Fruit fly (Drosophila melanogaster) whole organism, embryonic: ENCODE data around the gene CatB.

Experiments
- Asciz ChIP-seq: fragments of 200-800 bp; sonication (Bioruptor generic); optimal IDR thresholded peaks from 2 replicates; lab custom pipeline; 2017; ENCODE audit warnings: missing biosample characterization, mild to moderate bottlenecking, missing genetic modification characterization, missing genetic modification reagents
- BEAF-32 ChIP-seq: fragments of 200-800 bp; sonication (Bioruptor generic); optimal IDR thresholded peaks from 3 replicates; lab custom pipeline; 2017; ENCODE audit warnings: missing biosample characterization, missing genetic modification characterization, mild to moderate bottlenecking, moderate library complexity, missing genetic modification reagents
- Bgb ChIP-seq: fragments of 200-800 bp; sonication (Bioruptor generic); IDR thresholded peaks from 2 replicates; pipeline ENCODE4 v1.3.6; 2022; ENCODE audit warnings: missing biosample characterization, missing genetic modification characterization; ENCODE audit not compliant: partially characterized antibody
- CG11085 ChIP-seq: fragments of 200-800 bp; sonication (Bioruptor generic); IDR thresholded peaks from 2 replicates; pipeline ENCODE4 v1.3.6; 2022; ENCODE audit warnings: missing biosample characterization, missing genetic modification characterization
- CG11398 ChIP-seq: fragments of 200-800 bp; sonication (Bioruptor generic); optimal IDR thresholded peaks from 2 replicates; lab custom pipeline; 2016; ENCODE audit warnings: missing biosample characterization, missing genetic modification characterization
- CG11695 ChIP-seq: fragments of 200-800 bp; sonication (Bioruptor generic); IDR thresholded peaks from 3 replicates; pipeline ENCODE4 v1.3.6; 2022; ENCODE audit warnings: missing biosample characterization, missing genetic modification characterization
- CG12299 ChIP-seq: fragments of 200-800 bp; sonication (Bioruptor generic); optimal IDR thresholded peaks from 2 replicates; lab custom pipeline; 2018; ENCODE audit warnings: missing biosample characterization, mild to moderate bottlenecking, missing genetic modification characterization
- CG12942 ChIP-seq: fragments of 200-800 bp; sonication (Bioruptor generic); optimal IDR thresholded peaks from 3 replicates; lab custom pipeline; 2016; ENCODE audit warnings: missing biosample characterization, missing genetic modification characterization
- CG1529 ChIP-seq: fragments of 200-800 bp; sonication (Bioruptor generic); optimal IDR thresholded peaks from 3 replicates; lab custom pipeline; 2018; ENCODE audit warnings: missing biosample characterization, missing genetic modification characterization
- CG15514 ChIP-seq: fragments of 200-800 bp; sonication (Bioruptor generic); optimal IDR thresholded peaks from 3 replicates; lab custom pipeline; 2017; ENCODE audit warnings: missing biosample characterization, missing genetic modification characterization, mild to moderate bottlenecking, moderate library complexity, missing genetic modification reagents
- CG17829 ChIP-seq: fragments of 200-800 bp; optimal IDR thresholded peaks from 2 replicates; lab custom pipeline; 2019; ENCODE audit warnings: missing biosample characterization, mild to moderate bottlenecking, missing genetic modification characterization, moderate library complexity
- CG18262 ChIP-seq: fragments of 200-800 bp; optimal IDR thresholded peaks from 3 replicates; lab custom pipeline; 2019; ENCODE audit warnings: missing biosample characterization, mild to moderate bottlenecking, missing genetic modification characterization, moderate library complexity
- CG2889 ChIP-seq: fragments of 200-800 bp; sonication (Bioruptor generic); IDR thresholded peaks from 3 replicates; pipeline ENCODE4 v1.3.6; 2022; ENCODE audit warnings: missing biosample characterization, missing genetic modification characterization
- CG31365 ChIP-seq: fragments of 200-800 bp; sonication (Bioruptor generic); optimal IDR thresholded peaks from 2 replicates; lab custom pipeline; 2018; ENCODE audit warnings: missing biosample characterization, mild to moderate bottlenecking, missing genetic modification characterization
- CG8765 ChIP-seq: fragments of 200-800 bp; sonication (Bioruptor generic); IDR thresholded peaks from 2 replicates; pipeline ENCODE4 v1.3.6; 2022; ENCODE audit warnings: missing biosample characterization, missing genetic modification characterization
- CG9727 ChIP-seq: fragments of 200-800 bp; sonication (Bioruptor generic); optimal IDR thresholded peaks from 3 replicates; lab custom pipeline; 2017; ENCODE audit warnings: missing biosample characterization, mild to moderate bottlenecking, missing genetic modification characterization
- Chrac-16 ChIP-seq: fragments of 200-800 bp; sonication (Bioruptor generic); optimal IDR thresholded peaks from 3 replicates; lab custom pipeline; 2016; ENCODE audit warnings: missing biosample characterization, missing genetic modification characterization
- GATAe ChIP-seq: fragments of 200-800 bp; sonication (Bioruptor generic); conservative IDR thresholded peaks from 2 replicates; pipeline ENCODE4 v1.3.6; 2022; ENCODE audit warnings: missing biosample characterization, missing genetic modification characterization
- MTF-1 ChIP-seq: fragments of 200-800 bp; sonication (Bioruptor generic); optimal IDR thresholded peaks from 2 replicates; lab custom pipeline; 2018; ENCODE audit warnings: missing biosample characterization, mild to moderate bottlenecking, missing genetic modification characterization, borderline replicate concordance
- NC2α ChIP-seq: fragments of 200-800 bp; sonication (Bioruptor generic); optimal IDR thresholded peaks from 2 replicates; lab custom pipeline; 2016; ENCODE audit warnings: missing biosample characterization, missing genetic modification characterization
- Ptx1 ChIP-seq: fragments of 200-800 bp; sonication (Bioruptor generic); IDR thresholded peaks from 2 replicates; pipeline ENCODE4 v1.3.6; 2022; ENCODE audit warnings: missing biosample characterization, missing genetic modification characterization
- Side ChIP-seq: fragments of 200-800 bp; sonication (Bioruptor generic); optimal IDR thresholded peaks from 2 replicates; lab custom pipeline; 2016; ENCODE audit warnings: missing biosample characterization, missing genetic modification characterization
- Sox102F ChIP-seq: fragments of 200-800 bp; sonication (Bioruptor generic); optimal IDR thresholded peaks from 2 replicates; lab custom pipeline; 2018; ENCODE audit warnings: missing biosample characterization, mild to moderate bottlenecking, missing genetic modification characterization, moderate library complexity
- Sry-β ChIP-seq: fragments of 200-800 bp; sonication (Bioruptor generic); optimal IDR thresholded peaks from 2 replicates; lab custom pipeline; 2018; ENCODE audit warnings: missing biosample characterization, mild to moderate bottlenecking, missing genetic modification characterization, moderate library complexity
- Xbp1 ChIP-seq: fragments of 200-800 bp; sonication (Bioruptor generic); optimal IDR thresholded peaks from 3 replicates; lab custom pipeline; 2016; ENCODE audit warnings: missing biosample characterization, mild to moderate bottlenecking, missing genetic modification characterization
- ab ChIP-seq: fragments of 200-800 bp; sonication (Bioruptor generic); optimal IDR thresholded peaks from 2 replicates; lab custom pipeline; 2016; ENCODE audit warnings: missing biosample characterization, missing genetic modification characterization
- ase ChIP-seq: fragments of 200-800 bp; sonication (Bioruptor generic); IDR thresholded peaks from 3 replicates; pipeline ENCODE4 v1.3.6; 2022; ENCODE audit warnings: missing biosample characterization, missing genetic modification characterization
- ato ChIP-seq: fragments of 200-800 bp; sonication (Bioruptor generic); IDR thresholded peaks from 2 replicates; pipeline ENCODE4 v1.3.6; 2022; ENCODE audit warnings: missing biosample characterization, missing genetic modification characterization; ENCODE audit not compliant: partially characterized antibody
- btn ChIP-seq: fragments of 200-800 bp; sonication (Bioruptor generic); optimal IDR thresholded peaks from 2 replicates; lab custom pipeline; 2016; ENCODE audit warnings: missing biosample characterization, missing genetic modification characterization
- corto ChIP-seq: fragments of 200-800 bp; sonication (Bioruptor generic); optimal IDR thresholded peaks from 2 replicates; lab custom pipeline; 2016; ENCODE audit warnings: missing biosample characterization, mild to moderate bottlenecking, missing genetic modification characterization, moderate library complexity
- crol ChIP-seq: fragments of 200-800 bp; sonication (Bioruptor generic); IDR thresholded peaks from 2 replicates; pipeline ENCODE4 v1.3.6; 2022; ENCODE audit warnings: missing biosample characterization, missing genetic modification characterization
- eyg ChIP-seq: fragments of 200-800 bp; sonication (Bioruptor generic); optimal IDR thresholded peaks from 3 replicates; lab custom pipeline; 2016; ENCODE audit warnings: missing biosample characterization, missing genetic modification characterization
- fd96Cb ChIP-seq: fragments of 200-800 bp; sonication (Bioruptor generic); optimal IDR thresholded peaks from 2 replicates; lab custom pipeline; 2018; ENCODE audit warnings: missing biosample characterization, mild to moderate bottlenecking, missing genetic modification characterization, moderate library complexity
- gro ChIP-seq: fragments of 200-800 bp; sonication (Bioruptor generic); optimal IDR thresholded peaks from 2 replicates; lab custom pipeline; 2016; ENCODE audit warnings: missing biosample characterization, missing genetic modification characterization
- ham ChIP-seq: fragments of 200-800 bp; sonication (Bioruptor generic); IDR thresholded peaks from 2 replicates; pipeline ENCODE4 v1.3.6; 2022; ENCODE audit warnings: missing biosample characterization, missing genetic modification characterization
- lmd ChIP-seq: fragments of 200-800 bp; sonication (Bioruptor generic); IDR thresholded peaks from 2 replicates; pipeline ENCODE4 v1.3.6; 2022; ENCODE audit warnings: missing biosample characterization, missing genetic modification characterization
- nmo ChIP-seq: fragments of 200-800 bp; sonication (Bioruptor generic); optimal IDR thresholded peaks from 2 replicates; lab custom pipeline; 2018; ENCODE audit warnings: missing biosample characterization, mild to moderate bottlenecking, missing genetic modification characterization, moderate library complexity
- nom ChIP-seq: fragments of 200-800 bp; sonication (Bioruptor generic); optimal IDR thresholded peaks from 2 replicates; lab custom pipeline; 2017; ENCODE audit warnings: missing biosample characterization, missing genetic modification characterization, mild to moderate bottlenecking, moderate library complexity, missing genetic modification reagents
- pan ChIP-seq, 4 experiments: fragments of >200 bp in 3 of 4; fragments of 200-800 bp in 1 of 4; sonication (Bioruptor generic) in 1 of 4; optimal IDR thresholded peaks in 3 of 4; IDR thresholded peaks in 1 of 4; 2 replicates each; pipeline versions ENCODE4 v1.3.6 to Lab custom; 2017 to 2022; ENCODE audit warnings: missing biosample characterization in 2 of 4, missing genetic modification characterization in 2 of 4, mixed read lengths in 1 of 4
- phol ChIP-seq: fragments of 200-800 bp; sonication (Bioruptor generic); optimal IDR thresholded peaks from 3 replicates; lab custom pipeline; 2018; ENCODE audit warnings: missing biosample characterization, mild to moderate bottlenecking, missing genetic modification characterization, moderate library complexity
- pum ChIP-seq: fragments of 200-800 bp; sonication (Bioruptor generic); optimal IDR thresholded peaks from 2 replicates; lab custom pipeline; 2016; ENCODE audit warnings: missing biosample characterization, missing genetic modification characterization
- sc ChIP-seq, 3 experiments: fragments of >200 bp in 2 of 3; fragments of 200-800 bp in 1 of 3; sonication (Bioruptor generic) in 1 of 3; optimal IDR thresholded peaks; 2 replicates in 2 of 3; 3 replicates in 1 of 3; lab custom pipeline; 2017; ENCODE audit warnings: mild to moderate bottlenecking in 1 of 3, missing biosample characterization in 1 of 3, missing genetic modification characterization in 1 of 3, missing genetic modification reagents in 1 of 3
- sd ChIP-seq: fragments of 200-800 bp; sonication (Bioruptor generic); optimal IDR thresholded peaks from 3 replicates; lab custom pipeline; 2018; ENCODE audit warnings: missing biosample characterization, mild to moderate bottlenecking, missing genetic modification characterization, moderate library complexity
- sna ChIP-seq: fragments of 200-800 bp; sonication (Bioruptor generic); IDR thresholded peaks from 2 replicates; pipeline ENCODE4 v1.3.6; 2022; ENCODE audit warnings: missing biosample characterization, missing genetic modification characterization; ENCODE audit not compliant: partially characterized antibody
- ssp ChIP-seq: fragments of 200-800 bp; sonication (Bioruptor generic); IDR thresholded peaks from 2 replicates; pipeline ENCODE4 v1.3.6; 2022; ENCODE audit warnings: missing biosample characterization, missing genetic modification characterization
- twi ChIP-seq: fragments of 200-800 bp; optimal IDR thresholded peaks from 2 replicates; lab custom pipeline; 2019; ENCODE audit warnings: missing biosample characterization, mild to moderate bottlenecking, missing genetic modification characterization, moderate library complexity
- usp ChIP-seq: fragments of >200 bp; optimal IDR thresholded peaks from 2 replicates; lab custom pipeline; 2017; ENCODE audit warnings: missing biosample characterization, missing genetic modification characterization
- zf30C ChIP-seq: fragments of 200-800 bp; sonication (Bioruptor generic); optimal IDR thresholded peaks from 3 replicates; lab custom pipeline; 2018; ENCODE audit warnings: missing biosample characterization, mild to moderate bottlenecking, missing genetic modification characterization

Gene CatB

dm6 chr2L:8683261-8684042, 21.9 kb upstream of the CatB start (continued):
- TF ChIP-seq corto (GFP tag; lab: Kevin White, UChicago) = no peak
- TF ChIP-seq sd (tag; lab: Kevin White, UChicago) = no peak
- no peak for TF ChIP-seq Side (GFP tag; lab: Kevin White, UChicago)
- TF ChIP-seq lmd (GFP tag; lab: Robert Waterston, UW) = no peak
- TF ChIP-seq Sry-β (GFP tag; lab: Kevin White, UChicago) = no peak
- no peak for TF ChIP-seq zf30C
- TF ChIP-seq CG2889 (GFP tag; lab: Robert Waterston, UW) = no peak
- TF ChIP-seq nmo = no peak
- TF ChIP-seq CG15514 (GFP tag; lab: Kevin White, UChicago) = no peak
- no peak for TF ChIP-seq crol
- TF ChIP-seq btn (GFP tag; lab: Kevin White, UChicago) = no peak
- TF ChIP-seq fd96Cb (tag; lab: Kevin White, UChicago) = no peak
- TF ChIP-seq BEAF-32 (GFP tag; lab: Kevin White, UChicago) = no peak
- TF ChIP-seq CG12299 (tag; lab: Kevin White, UChicago) = no peak
- TF ChIP-seq ase (GFP tag; lab: Robert Waterston, UW) = no peak
- peak; percentile 74; the same call in 1 of the 2 replicates for TF ChIP-seq ato
- no peak for TF ChIP-seq CG12942 (GFP tag; lab: Kevin White, UChicago)
- TF ChIP-seq ssp (GFP tag; lab: Robert Waterston, UW) = no peak
- TF ChIP-seq Chrac-16 (GFP tag; lab: Kevin White, UChicago) = no peak
- no peak for TF ChIP-seq CG1529 (GFP tag; lab: Kevin White, UChicago)
- TF ChIP-seq ab (GFP tag; lab: Kevin White, UChicago) = no peak
- no peak for TF ChIP-seq CG31365
- TF ChIP-seq Sox102F (GFP tag; lab: Kevin White, UChicago) = no peak
- TF ChIP-seq CG11085 (GFP tag; lab: Robert Waterston, UW) = no peak
- TF ChIP-seq Ptx1 (GFP tag; lab: Robert Waterston, UW) = no peak
- no peak for TF ChIP-seq gro (GFP tag; lab: Kevin White, UChicago)
- TF ChIP-seq ham (GFP tag; lab: Robert Waterston, UW) = no peak
- TF ChIP-seq eyg (GFP tag; lab: Kevin White, UChicago) = no peak
- TF ChIP-seq CG11398 (GFP tag; lab: Kevin White, UChicago) = no peak
- TF ChIP-seq twi (tag; lab: Kevin White, UChicago) = no peak
- no peak for TF ChIP-seq usp (GFP tag; lab: Kevin White, UChicago)
- no peak for TF ChIP-seq pum
- no peak for TF ChIP-seq pan (optimal IDR thresholded peaks at IDR 0.05; lab: Kevin White, UChicago)
- TF ChIP-seq pan (GFP tag; optimal IDR thresholded peaks at IDR 0.05 in 1 of 2, IDR thresholded peaks at IDR 0.05 in 1 of 2) = no peak
- no peak for TF ChIP-seq nom (GFP tag; lab: Kevin White, UChicago)
- peak; percentile 53; the same call in 1 of the 2 replicates for TF ChIP-seq sna (GFP tag; lab: Robert Waterston, UW)
- no peak for TF ChIP-seq sc (optimal IDR thresholded peaks at IDR 0.05; lab: Kevin White, UChicago)
- no peak for TF ChIP-seq sc (GFP tag; optimal IDR thresholded peaks at IDR 0.05; lab: Kevin White, UChicago)
- no peak for TF ChIP-seq MTF-1 (GFP tag; lab: Kevin White, UChicago)
- TF ChIP-seq CG11695 = no peak
- TF ChIP-seq NC2α (GFP tag; lab: Kevin White, UChicago) = no peak
- TF ChIP-seq Bgb (GFP tag; lab: Robert Waterston, UW) = peak; percentile 82
- TF ChIP-seq CG9727 (GFP tag; lab: Kevin White, UChicago) = no peak
- no peak for TF ChIP-seq Asciz (GFP tag; lab: Kevin White, UChicago)
- TF ChIP-seq Xbp1 (GFP tag; lab: Kevin White, UChicago) = no peak
- no peak for TF ChIP-seq CG17829 (tag; lab: Kevin White, UChicago)
- no peak for TF ChIP-seq CG8765 (GFP tag; lab: Robert Waterston, UW)
- no peak for TF ChIP-seq phol
- TF ChIP-seq CG18262 (tag; lab: Kevin White, UChicago) = no peak
- TF ChIP-seq GATAe (GFP tag; lab: Robert Waterston, UW) = no peak
